Fruit fly (Drosophila melanogaster) whole organism, embryonic: ENCODE data around the gene Myo10A.
A peak's percentile ranks its signal among the peaks of the same experiment; 100 is the strongest.

Experiments
- Asciz ChIP-seq: fragments of 200-800 bp; sonication (Bioruptor generic); optimal IDR thresholded peaks from 2 replicates; lab custom pipeline; 2017; ENCODE audit warnings: missing biosample characterization, mild to moderate bottlenecking, missing genetic modification characterization, missing genetic modification reagents
- CG10267 ChIP-seq: fragments of 200-800 bp; sonication (Bioruptor generic); optimal IDR thresholded peaks from 2 replicates; lab custom pipeline; 2018; ENCODE audit warnings: missing biosample characterization, mild to moderate bottlenecking, missing genetic modification characterization, moderate library complexity
- CG11456 ChIP-seq: fragments of 200-800 bp; sonication (Bioruptor generic); IDR thresholded peaks from 3 replicates; pipeline ENCODE4 v1.3.6; 2022; ENCODE audit warnings: missing biosample characterization, missing genetic modification characterization
- CG12219 ChIP-seq: fragments of 200-800 bp; sonication (Bioruptor generic); optimal IDR thresholded peaks from 3 replicates; lab custom pipeline; 2018; ENCODE audit warnings: missing biosample characterization, mild to moderate bottlenecking, missing genetic modification characterization
- CG13894 ChIP-seq: fragments of 200-800 bp; sonication (Bioruptor generic); optimal IDR thresholded peaks from 3 replicates; lab custom pipeline; 2018; ENCODE audit warnings: missing biosample characterization, mild to moderate bottlenecking, missing genetic modification characterization, moderate library complexity
- CG15479 ChIP-seq: fragments of 200-800 bp; sonication (Bioruptor generic); optimal IDR thresholded peaks from 3 replicates; lab custom pipeline; 2019; ENCODE audit warnings: missing biosample characterization, mild to moderate bottlenecking, missing genetic modification characterization, moderate library complexity
- CG17612 ChIP-seq: fragments of 200-800 bp; sonication (Bioruptor generic); IDR thresholded peaks from 2 replicates; pipeline ENCODE4 v1.3.6; 2022; ENCODE audit warnings: missing biosample characterization, missing genetic modification characterization
- CG2116 ChIP-seq: fragments of 200-800 bp; sonication (Bioruptor generic); optimal IDR thresholded peaks from 3 replicates; lab custom pipeline; 2018; ENCODE audit warnings: missing biosample characterization, mild to moderate bottlenecking, missing genetic modification characterization
- CG3065 ChIP-seq: fragments of 200-800 bp; sonication (Bioruptor generic); optimal IDR thresholded peaks from 2 replicates; lab custom pipeline; 2016; ENCODE audit warnings: missing biosample characterization, missing genetic modification characterization
- CG31388 ChIP-seq: fragments of 200-800 bp; sonication (Bioruptor generic); optimal IDR thresholded peaks from 2 replicates; lab custom pipeline; 2016; ENCODE audit warnings: missing biosample characterization, missing genetic modification characterization
- CG4282 ChIP-seq: fragments of 200-800 bp; sonication (Bioruptor generic); optimal IDR thresholded peaks from 2 replicates; lab custom pipeline; 2016; ENCODE audit warnings: missing biosample characterization, missing genetic modification characterization
- CG43689 ChIP-seq: fragments of 200-800 bp; sonication (Bioruptor generic); IDR thresholded peaks from 2 replicates; pipeline ENCODE4 v1.3.6; 2022; ENCODE audit warnings: missing biosample characterization, missing genetic modification characterization
- CG4854 ChIP-seq: fragments of 200-800 bp; sonication (Bioruptor generic); optimal IDR thresholded peaks from 2 replicates; lab custom pipeline; 2016; ENCODE audit warnings: missing biosample characterization, missing genetic modification characterization, inconsistent platforms
- CG6654 ChIP-seq: fragments of 200-800 bp; sonication (Bioruptor generic); optimal IDR thresholded peaks from 2 replicates; lab custom pipeline; 2017; ENCODE audit warnings: missing biosample characterization, mild to moderate bottlenecking, missing genetic modification characterization
- CG6854 ChIP-seq: fragments of 200-800 bp; sonication (Bioruptor generic); optimal IDR thresholded peaks from 3 replicates; lab custom pipeline; 2017; ENCODE audit warnings: missing biosample characterization, mild to moderate bottlenecking, missing genetic modification characterization
- CG7963 ChIP-seq: fragments of 200-800 bp; sonication (Bioruptor generic); IDR thresholded peaks from 3 replicates; pipeline ENCODE4 v1.3.6; 2022; ENCODE audit warnings: missing biosample characterization, missing genetic modification characterization; ENCODE audit not compliant: partially characterized antibody
- CG8944 ChIP-seq: fragments of 200-800 bp; sonication (Bioruptor generic); optimal IDR thresholded peaks from 3 replicates; lab custom pipeline; 2016; ENCODE audit warnings: missing biosample characterization, missing genetic modification characterization
- CG9437 ChIP-seq: fragments of 200-800 bp; sonication (Bioruptor generic); optimal IDR thresholded peaks from 2 replicates; lab custom pipeline; 2018; ENCODE audit warnings: missing biosample characterization, mild to moderate bottlenecking, missing genetic modification characterization
- E2f1 ChIP-seq: fragments of 200-800 bp; sonication (Bioruptor generic); IDR thresholded peaks from 2 replicates; pipeline ENCODE4 v1.3.6; 2022; ENCODE audit warnings: missing biosample characterization, missing genetic modification characterization
- Eip74EF ChIP-seq, 2 experiments: fragments of 200-800 bp in 1 of 2; fragments of >200 bp in 1 of 2; sonication (Bioruptor generic) in 1 of 2; optimal IDR thresholded peaks; 2 replicates each; lab custom pipeline; 2017 to 2019; ENCODE audit warnings: missing biosample characterization in 2 of 2, missing genetic modification characterization in 2 of 2, mild to moderate bottlenecking in 1 of 2, moderate library complexity in 1 of 2
- Fer3 ChIP-seq: fragments of 200-800 bp; sonication (Bioruptor generic); optimal IDR thresholded peaks from 2 replicates; lab custom pipeline; 2018; ENCODE audit warnings: missing biosample characterization, mild to moderate bottlenecking, missing genetic modification characterization, moderate library complexity
- GATAe ChIP-seq: fragments of 200-800 bp; sonication (Bioruptor generic); conservative IDR thresholded peaks from 2 replicates; pipeline ENCODE4 v1.3.6; 2022; ENCODE audit warnings: missing biosample characterization, missing genetic modification characterization
- Hr3 ChIP-seq: fragments of 200-800 bp; sonication (Bioruptor generic); optimal IDR thresholded peaks from 3 replicates; lab custom pipeline; 2016; ENCODE audit warnings: missing biosample characterization, missing genetic modification characterization
- MTF-1 ChIP-seq: fragments of 200-800 bp; sonication (Bioruptor generic); optimal IDR thresholded peaks from 2 replicates; lab custom pipeline; 2018; ENCODE audit warnings: missing biosample characterization, mild to moderate bottlenecking, missing genetic modification characterization, borderline replicate concordance
- Neu2 ChIP-seq: fragments of 200-800 bp; sonication (Bioruptor generic); optimal IDR thresholded peaks from 3 replicates; lab custom pipeline; 2016; ENCODE audit warnings: missing biosample characterization, missing genetic modification characterization, borderline replicate concordance
- NfI ChIP-seq: fragments of 200-800 bp; sonication (Bioruptor generic); optimal IDR thresholded peaks from 3 replicates; lab custom pipeline; 2018; ENCODE audit warnings: missing biosample characterization, mild to moderate bottlenecking, missing genetic modification characterization, moderate library complexity
- Ravus ChIP-seq: fragments of 200-800 bp; sonication (Bioruptor generic); IDR thresholded peaks from 2 replicates; pipeline ENCODE4 v1.3.6; 2022; ENCODE audit warnings: missing biosample characterization, missing genetic modification characterization
- Vsx1 ChIP-seq: fragments of 200-800 bp; sonication (Bioruptor generic); optimal IDR thresholded peaks from 2 replicates; lab custom pipeline; 2017; ENCODE audit warnings: missing biosample characterization, mild to moderate bottlenecking, missing genetic modification characterization, missing genetic modification reagents
- Xrp1 ChIP-seq: fragments of 200-800 bp; sonication (Bioruptor generic); IDR thresholded peaks from 2 replicates; pipeline ENCODE4 v1.3.6; 2022; ENCODE audit warnings: missing biosample characterization, missing genetic modification characterization
- ash1 ChIP-seq: fragments of 200-800 bp; sonication (Bioruptor generic); optimal IDR thresholded peaks from 2 replicates; lab custom pipeline; 2018; ENCODE audit warnings: missing biosample characterization, mild to moderate bottlenecking, missing genetic modification characterization
- az2 ChIP-seq: fragments of 200-800 bp; sonication (Bioruptor generic); optimal IDR thresholded peaks from 3 replicates; lab custom pipeline; 2016; ENCODE audit warnings: missing biosample characterization, missing genetic modification characterization
- bab2 ChIP-seq: fragments of 200-800 bp; sonication (Bioruptor generic); optimal IDR thresholded peaks from 2 replicates; lab custom pipeline; 2016; ENCODE audit warnings: missing biosample characterization, missing genetic modification characterization
- br ChIP-seq: fragments of >200 bp; optimal IDR thresholded peaks from 2 replicates; lab custom pipeline; 2017
- chinmo ChIP-seq: fragments of 200-800 bp; sonication (Bioruptor generic); IDR thresholded peaks from 4 replicates; pipeline ENCODE4 v1.3.6; 2022; ENCODE audit warnings: missing biosample characterization, missing genetic modification characterization; ENCODE audit not compliant: partially characterized antibody
- dati ChIP-seq: fragments of 200-800 bp; sonication (Bioruptor generic); IDR thresholded peaks from 2 replicates; pipeline ENCODE4 v1.3.6; 2022; ENCODE audit warnings: missing biosample characterization, missing genetic modification characterization
- fd64A ChIP-seq: fragments of 200-800 bp; sonication (Bioruptor generic); optimal IDR thresholded peaks from 3 replicates; lab custom pipeline; 2018; ENCODE audit warnings: missing biosample characterization, mild to moderate bottlenecking, missing genetic modification characterization
- ftz-f1 ChIP-seq: fragments of 200-800 bp; sonication (Bioruptor generic); optimal IDR thresholded peaks from 2 replicates; lab custom pipeline; 2016; ENCODE audit warnings: missing biosample characterization, missing genetic modification characterization
- gsb-n ChIP-seq: fragments of 200-800 bp; sonication (Bioruptor generic); optimal IDR thresholded peaks from 3 replicates; lab custom pipeline; 2018; ENCODE audit warnings: missing biosample characterization, mild to moderate bottlenecking, missing genetic modification characterization
- jigr1 ChIP-seq: fragments of 200-800 bp; sonication (Bioruptor generic); IDR thresholded peaks from 3 replicates; pipeline ENCODE4 v1.3.6; 2022; ENCODE audit warnings: missing biosample characterization, missing genetic modification characterization
- kah ChIP-seq: fragments of 200-800 bp; sonication (Bioruptor generic); optimal IDR thresholded peaks from 2 replicates; lab custom pipeline; 2018; ENCODE audit warnings: missing biosample characterization, mild to moderate bottlenecking, missing genetic modification characterization
- onecut ChIP-seq: fragments of 200-800 bp; sonication (Bioruptor generic); IDR thresholded peaks from 2 replicates; pipeline ENCODE4 v1.3.6; 2022; ENCODE audit warnings: missing biosample characterization, missing genetic modification characterization
- pb ChIP-seq: fragments of 200-800 bp; sonication (Bioruptor generic); optimal IDR thresholded peaks from 3 replicates; lab custom pipeline; 2016; ENCODE audit warnings: missing biosample characterization, missing genetic modification characterization
- peb ChIP-seq: fragments of 200-800 bp; sonication (Bioruptor generic); IDR thresholded peaks from 2 replicates; pipeline ENCODE4 v1.3.6; 2022; ENCODE audit warnings: missing biosample characterization, missing genetic modification characterization
- ro ChIP-seq: fragments of 200-800 bp; sonication (Bioruptor generic); IDR thresholded peaks from 2 replicates; pipeline ENCODE4 v1.3.6; 2022; ENCODE audit warnings: missing biosample characterization, missing genetic modification characterization
- row ChIP-seq: fragments of 200-800 bp; sonication (Bioruptor generic); IDR thresholded peaks from 3 replicates; pipeline ENCODE4 v1.3.6; 2022; ENCODE audit warnings: missing biosample characterization, missing genetic modification characterization
- sens-2 ChIP-seq: fragments of 200-800 bp; sonication (Bioruptor generic); IDR thresholded peaks from 2 replicates; pipeline ENCODE4 v1.3.6; 2022; ENCODE audit warnings: missing biosample characterization, missing genetic modification characterization
- shn ChIP-seq: fragments of 200-800 bp; sonication (Bioruptor generic); optimal IDR thresholded peaks from 3 replicates; lab custom pipeline; 2016; ENCODE audit warnings: missing biosample characterization, missing genetic modification characterization
- so ChIP-seq: fragments of 200-800 bp; sonication (Bioruptor generic); IDR thresholded peaks from 3 replicates; pipeline ENCODE4 v1.3.6; 2022; ENCODE audit warnings: missing biosample characterization, missing genetic modification characterization
- tna ChIP-seq: fragments of 200-800 bp; sonication (Bioruptor generic); IDR thresholded peaks from 2 replicates; pipeline ENCODE4 v1.3.6; 2022; ENCODE audit warnings: missing biosample characterization, missing genetic modification characterization; ENCODE audit not compliant: partially characterized antibody
- ttk ChIP-seq: fragments of 200-800 bp; sonication (Bioruptor generic); IDR thresholded peaks from 2 replicates; pipeline ENCODE4 v2.1.2; 2022; ENCODE audit warnings: missing biosample characterization, missing genetic modification characterization
- yki ChIP-seq: fragments of >200 bp; optimal IDR thresholded peaks from 3 replicates; lab custom pipeline; 2018
- z ChIP-seq: fragments of 200-800 bp; sonication (Bioruptor generic); IDR thresholded peaks from 3 replicates; pipeline ENCODE4 v1.3.6; 2022; ENCODE audit warnings: missing biosample characterization, missing genetic modification characterization

Gene Myo10A

DNA sequence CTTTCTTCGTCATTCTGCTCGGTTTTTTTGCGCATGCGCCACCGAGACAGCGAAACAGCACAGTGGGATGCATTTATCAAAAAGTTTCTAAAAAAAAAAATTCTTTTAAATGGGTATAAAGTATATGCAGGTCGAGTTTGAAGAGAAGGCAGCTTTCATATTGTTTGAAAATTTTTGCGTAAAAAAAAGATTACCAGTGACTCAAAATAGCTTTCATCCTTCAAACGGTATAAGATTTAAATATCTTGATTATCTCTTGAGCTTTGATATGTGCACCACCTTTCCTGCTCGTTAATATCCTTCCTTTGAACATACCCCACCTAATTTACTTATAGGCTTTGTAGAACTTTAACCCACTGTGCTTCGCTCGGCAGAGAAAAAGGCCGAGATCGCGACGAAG is 25.6 kb upstream of the Myo10A start (continued):
- TF ChIP-seq CG10267 (tag; lab: Kevin White, UChicago) (peak; percentile 68), CG12219 (GFP tag; lab: Kevin White, UChicago) (peak; percentile 43), CG2116 (peak; percentile 13), ash1 (no peak), CG8944 (GFP tag; lab: Kevin White, UChicago) (peak; percentile 24), Asciz (GFP tag; lab: Kevin White, UChicago) (peak; percentile 45), peb (GFP tag; lab: Robert Waterston, UW) (0 out of 2 replicates have a peak, but pooled peaks have one; percentile 35), shn (GFP tag; lab: Kevin White, UChicago) (peak; percentile 67), z (GFP tag; lab: Robert Waterston, UW) (no peak), ttk (GFP tag; lab: Robert Waterston, UW) (0 out of 2 replicates have a peak, but pooled peaks have one; percentile 18), CG15479 (GFP tag; lab: Kevin White, UChicago) (peak; percentile 68), tna (no peak), Neu2 (GFP tag; lab: Kevin White, UChicago) (no peak), Ravus (no peak), CG11456 (GFP tag; lab: Robert Waterston, UW) (no peak), Hr3 (peak; percentile 49), yki (lab: Kevin White, UChicago) (no peak), CG43689 (GFP tag; lab: Robert Waterston, UW) (no peak), CG7963 (GFP tag; lab: Robert Waterston, UW) (no peak), E2f1 (peak; percentile 34; the same call in 1 of the 2 replicates), CG13894 (tag; lab: Kevin White, UChicago) (no peak), br (lab: Kevin White, UChicago) (no peak), CG9437 (GFP tag; lab: Kevin White, UChicago) (peak; percentile 62), NfI (peak; percentile 54), bab2 (GFP tag; lab: Kevin White, UChicago) (no peak), jigr1 (GFP tag; lab: Robert Waterston, UW) (no peak), CG6854 (GFP tag; lab: Kevin White, UChicago) (peak; percentile 30), dati (GFP tag; lab: Robert Waterston, UW) (no peak), so (GFP tag; lab: Robert Waterston, UW) (no peak), CG6654 (peak; percentile 34), CG3065 (no peak), Vsx1 (GFP tag; lab: Kevin White, UChicago) (peak; percentile 13), GATAe (GFP tag; lab: Robert Waterston, UW) (no peak), gsb-n (tag; lab: Kevin White, UChicago) (peak; percentile 59), MTF-1 (GFP tag; lab: Kevin White, UChicago) (no peak), Fer3 (tag; lab: Kevin White, UChicago) (peak; percentile 29), chinmo (GFP tag; lab: Robert Waterston, UW) (no peak), kah (GFP tag; lab: Kevin White, UChicago) (no peak), CG4282 (GFP tag; lab: Kevin White, UChicago) (no peak), CG31388 (GFP tag; lab: Kevin White, UChicago) (peak; percentile 0), CG4854 (GFP tag; lab: Kevin White, UChicago) (peak; percentile 15), ftz-f1 (GFP tag; lab: Kevin White, UChicago) (no peak), Eip74EF (GFP tag; optimal IDR thresholded peaks at IDR 0.05; lab: Kevin White, UChicago) (peak in 1 of 2 experiments; percentile 53), CG17612 (GFP tag; lab: Robert Waterston, UW) (no peak), row (GFP tag; lab: Robert Waterston, UW) (peak; percentile 55; the same call in 2 of the 3 replicates), pb (peak; percentile 8), fd64A (GFP tag; lab: Kevin White, UChicago) (no peak), az2 (GFP tag; lab: Kevin White, UChicago) (peak; percentile 64), Xrp1 (GFP tag; lab: Robert Waterston, UW) (peak; percentile 64), ro (GFP tag; lab: Robert Waterston, UW) (no peak), onecut (GFP tag; lab: Robert Waterston, UW) (peak; percentile 20; the same call in 1 of the 2 replicates), sens-2 (GFP tag; lab: Robert Waterston, UW) (0 out of 2 replicates have a peak, but pooled peaks have one; percentile 33)
